Worm (Caenorhabditis elegans) whole organism, mixed stage, embryonic: ENCODE results near the gene cua-1.

Experiments
- lin-13 ChIP-seq: fragments of 150-350 bp; optimal IDR thresholded peaks from 2 replicates; lab custom pipeline; 2014; ENCODE audit warnings: missing biosample characterization, missing genetic modification characterization
- ztf-11 ChIP-seq: fragments of 150-350 bp; optimal IDR thresholded peaks from 2 replicates; lab custom pipeline; 2014; ENCODE audit warnings: missing biosample characterization, missing genetic modification characterization

DNA sequence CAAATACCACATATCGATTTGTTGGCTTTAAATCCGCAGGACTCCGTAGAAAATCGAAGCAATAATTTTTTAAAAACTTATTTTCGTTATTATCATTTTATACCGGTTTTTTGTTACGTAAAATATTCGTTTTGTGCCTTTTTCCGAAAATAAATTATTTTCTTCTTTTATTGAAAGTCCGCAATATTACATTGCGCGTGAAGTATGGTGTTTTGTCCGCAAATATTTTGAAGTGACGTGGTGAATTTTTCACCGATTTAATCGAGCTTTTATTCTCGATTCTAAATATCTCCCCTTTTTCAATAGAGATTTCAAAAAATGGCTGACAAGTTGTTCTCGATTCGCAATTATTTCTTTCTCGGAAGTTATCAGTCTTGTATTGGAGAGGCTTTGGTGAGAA lies 29.1 kb downstream of the cua-1 start, which contains the start of gene cope-1:
- TF ChIP-seq ztf-11 (tag; lab: Kevin White, UChicago) (no peak), lin-13 (tag; lab: Kevin White, UChicago) (no peak)
